Worm (Caenorhabditis elegans): Measurements from ENCODE around the gene div-1.
A peak's percentile ranks its signal among the peaks of the same experiment; 100 is the strongest.
"Not testable (repeated sequence)": the region's sequence is repeated elsewhere in the genome, so short reads cannot be mapped to it uniquely, and the experiment has no call there.

Gene div-1

DNA sequence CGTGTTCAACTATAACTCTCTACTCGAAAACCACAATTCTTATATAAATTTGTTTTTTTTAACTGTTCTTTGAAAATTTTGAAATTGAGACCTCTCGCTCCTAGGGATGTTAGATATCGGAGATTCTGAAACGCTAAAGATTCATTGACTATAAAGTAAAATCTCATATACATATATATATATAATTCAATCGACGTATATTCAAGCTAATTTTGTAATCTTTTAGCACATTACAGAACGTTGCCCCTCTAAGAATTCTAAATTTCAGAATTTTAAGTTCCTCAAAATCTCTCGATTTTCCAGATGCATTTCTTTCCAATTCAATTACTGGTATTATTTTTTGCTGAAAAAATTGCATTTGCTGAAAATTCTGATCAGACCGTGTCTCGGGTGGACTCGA lies 30.5 kb upstream of the div-1 start, which contains the start of gene pad-2:
TSS of gene pad-2 (plus strand) at position 301 of the 400 bp plus-strand sequence.
- TF ChIP-seq ceh-13 (GFP tag; optimal IDR thresholded peaks at IDR 0.05) (no peak), B0310.2 (tag; optimal IDR thresholded peaks at IDR 0.05) (no peak)

DNA sequence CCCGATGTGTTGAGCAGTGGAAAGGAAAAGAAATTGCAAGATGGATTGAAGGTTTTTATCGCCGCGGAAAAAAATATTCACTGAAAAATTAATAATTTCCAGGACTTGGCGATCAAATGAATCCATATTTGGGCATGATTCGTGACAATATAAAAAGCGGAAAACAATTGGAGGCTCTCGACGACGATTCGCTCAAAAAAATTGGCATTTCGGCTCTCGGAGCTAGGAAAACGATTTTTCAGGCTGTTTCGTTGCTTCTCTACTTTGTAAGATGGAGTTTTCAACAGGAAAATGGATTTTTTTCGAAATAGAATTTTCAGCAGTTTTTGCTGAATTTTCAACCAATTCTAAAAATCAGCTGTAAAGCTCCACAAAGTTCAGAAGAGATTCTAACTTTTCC lies 23.4 kb upstream of the div-1 start:
- no peak for TF ChIP-seq tra-4 (tag; optimal IDR thresholded peaks at IDR 0.05)
- no peak for TF ChIP-seq ets-7 (tag; optimal IDR thresholded peaks at IDR 0.05)
- TF ChIP-seq sea-1 (GFP tag; conservative IDR thresholded peaks at IDR 0.05): no peak
- TF ChIP-seq flt-1 (GFP tag; IDR thresholded peaks at IDR 0.05): no peak
- TF ChIP-seq ceh-36 (tag; optimal IDR thresholded peaks at IDR 0.05): no peak
- no peak for TF ChIP-seq ceh-13 (GFP tag; optimal IDR thresholded peaks at IDR 0.05)
- TF ChIP-seq F13C5.2 (tag; optimal IDR thresholded peaks at IDR 0.05): no peak
- no peak for TF ChIP-seq tbx-37 (GFP tag; conservative IDR thresholded peaks at IDR 0.05)
- TF ChIP-seq pes-1 (GFP tag; IDR thresholded peaks at IDR 0.05): no peak
- no peak for TF ChIP-seq hnd-1 (tag; optimal IDR thresholded peaks at IDR 0.05)
- no peak for TF ChIP-seq B0310.2 (tag; optimal IDR thresholded peaks at IDR 0.05)
- TF ChIP-seq scrt-1 (GFP tag; IDR thresholded peaks at IDR 0.05): no peak
- no peak for TF ChIP-seq ama-1 (optimal IDR thresholded peaks at IDR 0.05)
- no peak for TF ChIP-seq hmg-4 (GFP tag; optimal IDR thresholded peaks at IDR 0.05)
- TF ChIP-seq tbx-11 (GFP tag; IDR thresholded peaks at IDR 0.05): no peak
- no peak for TF ChIP-seq hmbx-1 (tag; optimal IDR thresholded peaks at IDR 0.05)
- TF ChIP-seq aly-1 (tag; optimal IDR thresholded peaks at IDR 0.05): no peak

DNA sequence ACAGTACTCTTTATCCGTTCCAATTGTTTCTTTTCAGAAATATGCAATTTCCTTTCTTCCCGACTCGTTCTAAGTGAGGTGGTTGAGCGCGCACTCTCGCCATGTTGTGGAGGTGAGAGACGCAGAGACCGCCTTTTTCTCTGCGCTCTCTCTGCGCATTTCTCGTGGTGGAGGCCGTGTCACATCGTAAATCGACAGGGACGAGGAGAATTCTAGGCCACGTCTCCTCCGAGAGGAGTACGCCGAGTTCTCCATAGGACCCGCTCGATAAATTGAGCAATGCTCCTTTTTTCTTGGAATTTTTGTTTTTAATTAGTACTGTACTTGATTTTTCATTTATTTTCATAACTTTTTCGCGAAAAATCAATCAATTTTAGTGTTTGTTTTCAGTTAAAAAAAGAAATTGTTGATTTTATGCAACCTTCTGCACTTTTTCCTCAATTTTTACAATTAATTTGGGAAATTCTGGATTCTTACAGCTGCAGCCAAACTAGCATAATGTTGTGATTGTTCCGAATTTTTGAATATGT lies 22.5 kb upstream of the div-1 start, which contains the start of gene cnk-1:
TSS of gene cnk-1 (plus strand) at position 480 of the 530 bp plus-strand sequence.
- TF ChIP-seq tbx-37 (GFP tag; conservative IDR thresholded peaks at IDR 0.05) (peak; percentile 77), pes-1 (GFP tag; IDR thresholded peaks at IDR 0.05) (peak; percentile 82), ceh-13 (GFP tag; optimal IDR thresholded peaks at IDR 0.05) (no peak), tra-4 (tag; optimal IDR thresholded peaks at IDR 0.05) (no peak), scrt-1 (GFP tag; IDR thresholded peaks at IDR 0.05) (peak; percentile 63; the same call in 1 of the 2 replicates), ama-1 (optimal IDR thresholded peaks at IDR 0.05) (no peak), hnd-1 (tag; optimal IDR thresholded peaks at IDR 0.05) (no peak), tbx-11 (GFP tag; IDR thresholded peaks at IDR 0.05) (0 out of 2 replicates have a peak, but pooled peaks have one; percentile 34), F13C5.2 (tag; optimal IDR thresholded peaks at IDR 0.05) (peak; percentile 49), flt-1 (GFP tag; IDR thresholded peaks at IDR 0.05) (peak; percentile 55; the same call in 1 of the 2 replicates), sea-1 (GFP tag; conservative IDR thresholded peaks at IDR 0.05) (0 out of 2 replicates have a peak, but pooled peaks have one; percentile 54), hmg-4 (GFP tag; optimal IDR thresholded peaks at IDR 0.05) (peak; percentile 3), ceh-36 (tag; optimal IDR thresholded peaks at IDR 0.05) (no peak), B0310.2 (tag; optimal IDR thresholded peaks at IDR 0.05) (no peak)

DNA sequence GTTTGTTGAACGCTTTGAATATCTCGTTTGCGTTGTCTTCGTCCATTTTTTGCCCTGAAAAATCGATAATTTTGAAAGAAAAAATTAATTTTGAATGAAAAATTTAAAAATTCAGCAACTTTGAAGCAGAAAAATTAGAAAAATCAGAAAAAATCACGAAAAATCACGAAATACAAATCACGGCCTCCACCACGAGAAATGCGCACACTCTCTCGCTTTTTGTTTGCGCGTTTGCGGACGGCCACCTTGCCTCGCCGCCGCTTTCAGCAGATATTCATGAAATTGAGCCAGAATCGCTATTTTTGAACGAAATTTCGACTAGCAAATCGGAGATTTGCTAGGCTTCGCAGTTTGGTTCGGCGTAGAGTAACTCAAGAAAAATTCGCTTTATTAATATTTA lies 18.5 kb upstream of the div-1 start, which contains the start of gene inpp-4B:
TSS of gene inpp-4B (minus strand) at position 54 of the 400 bp plus-strand sequence.
- not testable (repeated sequence) for TF ChIP-seq hmbx-1 (tag; optimal IDR thresholded peaks at IDR 0.05); B0310.2 (tag; optimal IDR thresholded peaks at IDR 0.05); sea-1 (GFP tag; conservative IDR thresholded peaks at IDR 0.05)

DNA sequence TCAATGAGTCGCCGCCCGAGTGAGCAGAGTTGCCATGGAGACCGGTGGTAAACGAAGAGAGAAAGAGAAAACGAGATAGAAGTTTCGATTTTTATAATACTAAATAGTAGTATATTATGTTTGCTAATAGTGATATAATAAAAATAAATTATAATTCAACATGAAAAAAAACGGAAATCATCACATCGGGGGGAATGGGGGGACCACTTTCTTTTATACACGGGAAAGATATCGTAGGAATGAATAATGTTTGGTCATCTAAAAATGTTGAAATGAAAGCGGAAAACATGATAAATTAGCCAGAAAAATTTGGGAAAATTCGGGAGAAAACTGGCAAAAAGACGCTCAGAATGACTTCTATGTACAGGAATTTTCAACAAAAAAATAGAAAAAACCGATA lies 13.3 kb upstream of the div-1 start, which contains the start of gene bbs-5:
TSS of gene bbs-5 (minus strand) at position 101 of the 400 bp plus-strand sequence.
- no peak for TF ChIP-seq aly-1 (tag; optimal IDR thresholded peaks at IDR 0.05)

DNA sequence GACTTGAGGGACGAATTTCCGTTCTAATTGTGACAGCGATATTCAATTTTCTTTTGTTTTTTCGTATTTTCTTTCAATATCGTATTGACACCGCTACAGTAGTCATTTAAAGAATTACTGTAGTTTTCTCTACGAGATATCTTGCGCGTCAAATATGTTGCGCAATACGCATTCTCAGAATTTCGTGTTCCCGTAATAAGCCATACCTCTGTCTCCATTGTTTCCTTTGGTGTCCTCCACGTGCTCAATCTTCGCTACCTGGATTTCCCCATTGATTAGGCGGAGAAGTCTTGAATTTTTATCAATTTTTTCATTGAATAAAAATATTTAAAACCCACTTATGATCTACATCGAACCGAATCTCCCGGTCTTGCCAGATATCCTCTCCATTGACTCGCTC lies 12.9 kb upstream of the div-1 start:
- TF ChIP-seq ceh-36 (tag; optimal IDR thresholded peaks at IDR 0.05) (no peak), tra-4 (tag; optimal IDR thresholded peaks at IDR 0.05) (no peak), scrt-1 (GFP tag; IDR thresholded peaks at IDR 0.05) (no peak), B0310.2 (tag; optimal IDR thresholded peaks at IDR 0.05) (no peak)

DNA sequence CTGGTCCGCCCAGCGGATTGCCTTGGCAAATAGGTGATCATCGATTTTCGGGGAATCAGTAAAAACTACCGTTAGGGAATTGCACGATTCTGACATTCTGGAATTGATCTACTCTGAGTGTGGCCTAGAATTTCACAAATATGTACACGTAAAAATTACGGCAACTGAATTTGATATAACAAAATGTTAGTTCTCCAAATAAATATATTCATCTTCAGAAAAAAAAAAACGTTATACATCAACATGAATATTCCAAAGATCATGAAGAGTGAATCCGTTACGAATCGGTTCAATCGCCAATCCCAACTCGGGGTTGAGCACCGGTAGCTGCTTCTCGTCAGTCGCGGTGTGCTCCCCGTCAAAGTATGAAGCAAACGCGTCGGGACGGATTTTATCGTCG lies 10.3 kb upstream of the div-1 start, which contains the start of gene rip-1:
TSS of gene rip-1 (minus strand) at position 101 of the 400 bp plus-strand sequence.
- TF ChIP-seq hmbx-1 (tag; optimal IDR thresholded peaks at IDR 0.05) (no peak), sea-1 (GFP tag; conservative IDR thresholded peaks at IDR 0.05) (no peak), hnd-1 (tag; optimal IDR thresholded peaks at IDR 0.05) (no peak), tra-4 (tag; optimal IDR thresholded peaks at IDR 0.05) (no peak), ets-7 (tag; optimal IDR thresholded peaks at IDR 0.05) (no peak), hmg-4 (GFP tag; optimal IDR thresholded peaks at IDR 0.05) (no peak), F13C5.2 (tag; optimal IDR thresholded peaks at IDR 0.05) (no peak), pes-1 (GFP tag; IDR thresholded peaks at IDR 0.05) (no peak)

DNA sequence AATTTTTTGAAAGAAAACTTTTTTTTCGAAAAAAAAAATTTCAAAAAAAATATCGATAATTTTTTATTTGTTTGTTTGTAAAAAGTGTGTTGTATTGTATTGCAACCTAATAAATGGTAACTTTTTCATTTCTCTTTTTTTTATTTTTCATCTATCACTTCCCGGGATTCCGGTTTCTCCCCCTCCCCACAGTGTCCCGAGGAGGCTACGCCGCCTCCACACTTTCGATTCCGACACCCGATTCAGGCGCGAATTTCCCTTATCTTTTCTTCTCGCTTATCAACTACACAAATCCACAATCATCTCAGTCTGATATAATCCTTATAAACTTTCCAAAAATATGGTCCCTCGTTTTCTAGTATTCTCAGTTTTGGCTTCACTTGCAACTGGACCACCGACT lies 6.2 kb upstream of the div-1 start, which contains the start of gene R01H10.4:
TSS of gene R01H10.4 (plus strand) at position 236 of the 400 bp plus-strand sequence.
- TF ChIP-seq hnd-1 (tag; optimal IDR thresholded peaks at IDR 0.05): no peak
- no peak for TF ChIP-seq ceh-36 (tag; optimal IDR thresholded peaks at IDR 0.05)
- TF ChIP-seq F13C5.2 (tag; optimal IDR thresholded peaks at IDR 0.05): no peak
- TF ChIP-seq B0310.2 (tag; optimal IDR thresholded peaks at IDR 0.05): no peak
- no peak for TF ChIP-seq ama-1 (optimal IDR thresholded peaks at IDR 0.05)
- no peak for TF ChIP-seq scrt-1 (GFP tag; IDR thresholded peaks at IDR 0.05)
- TF ChIP-seq hmg-4 (GFP tag; optimal IDR thresholded peaks at IDR 0.05): no peak
- TF ChIP-seq ets-7 (tag; optimal IDR thresholded peaks at IDR 0.05): no peak
- TF ChIP-seq pes-1 (GFP tag; IDR thresholded peaks at IDR 0.05): no peak
- TF ChIP-seq tbx-11 (GFP tag; IDR thresholded peaks at IDR 0.05): no peak
- TF ChIP-seq hmbx-1 (tag; optimal IDR thresholded peaks at IDR 0.05): no peak
